Worm (Caenorhabditis elegans) whole organism, L4 larva: ENCODE measurements around the gene ZK1236.1.

Experiments
- D1046.2 ChIP-seq: fragments of 200-800 bp; sonication (Bioruptor generic); IDR thresholded peaks from 2 replicates; pipeline ENCODE4 v1.3.6; 2022; ENCODE audit warnings: missing genetic modification characterization, missing compliant biosample characterization
- F26F4.8 ChIP-seq: fragments of 200-800 bp; sonication (Bioruptor generic); conservative IDR thresholded peaks from 2 replicates; pipeline ENCODE4 v1.3.6; 2022; ENCODE audit warnings: missing genetic modification characterization, missing compliant biosample characterization
- F37D6.2 ChIP-seq: sonication (generic microtip); optimal IDR thresholded peaks from 2 replicates; lab custom pipeline; 2016; ENCODE audit warnings: mild to moderate bottlenecking, missing genetic modification characterization, missing compliant biosample characterization
- F49E8.2 ChIP-seq: sonication (generic microtip); optimal IDR thresholded peaks from 2 replicates; lab custom pipeline; 2016; ENCODE audit warnings: missing compliant biosample characterization, mild to moderate bottlenecking, missing genetic modification characterization, borderline replicate concordance
- T26A8.4 ChIP-seq: fragments of 200-800 bp; sonication (Bioruptor generic); IDR thresholded peaks from 2 replicates; pipeline ENCODE4 v1.3.6; 2022; ENCODE audit warnings: missing genetic modification characterization, missing compliant biosample characterization
- Y48G9A.11 ChIP-seq: fragments of 200-800 bp; sonication (Bioruptor generic); IDR thresholded peaks from 2 replicates; pipeline ENCODE4 v1.3.6; 2022; ENCODE audit warnings: missing genetic modification reagents, missing genetic modification characterization, missing compliant biosample characterization
- Y5F2A.4 ChIP-seq: fragments of 200-800 bp; sonication (Bioruptor generic); optimal IDR thresholded peaks from 2 replicates; lab custom pipeline; 2018; ENCODE audit warnings: mild to moderate bottlenecking, missing genetic modification characterization, missing compliant biosample characterization
- ZK546.5 ChIP-seq, 2 experiments: sonication (generic microtip); optimal IDR thresholded peaks; 2 replicates each; lab custom pipeline; 2017; ENCODE audit warnings: missing biosample characterization in 2 of 2, missing genetic modification characterization in 2 of 2
- aha-1 ChIP-seq: fragments of 150-350 bp; peaks from one replicate; lab custom pipeline; 2014; ENCODE audit warnings: missing biosample characterization, missing genetic modification characterization
- ama-1 ChIP-seq: fragments of 150-350 bp; optimal IDR thresholded peaks from 2 replicates; lab custom pipeline; 2014; ENCODE audit warnings: inconsistent platforms, mixed read lengths
- ceh-20 ChIP-seq: fragments of 200-800 bp; sonication (Bioruptor generic); IDR thresholded peaks from 2 replicates; pipeline ENCODE4 v1.3.6; 2022; ENCODE audit warnings: missing genetic modification reagents, missing genetic modification characterization, missing compliant biosample characterization
- ceh-28 ChIP-seq: fragments of 150-350 bp; optimal IDR thresholded peaks from 2 replicates; lab custom pipeline; 2014; ENCODE audit warnings: missing biosample characterization, missing genetic modification reagents, missing genetic modification characterization
- ceh-82 ChIP-seq: sonication (generic microtip); optimal IDR thresholded peaks from 2 replicates; lab custom pipeline; 2017; ENCODE audit warnings: missing biosample characterization, missing genetic modification characterization
- cey-2 ChIP-seq: sonication (generic microtip); optimal IDR thresholded peaks from 3 replicates; lab custom pipeline; 2017; ENCODE audit warnings: missing genetic modification characterization, mild to moderate bottlenecking, missing compliant biosample characterization, antibody characterized with exemption, borderline replicate concordance; ENCODE audit not compliant: insufficient read depth
- ctbp-1 ChIP-seq: fragments of 200-800 bp; sonication (Bioruptor generic); IDR thresholded peaks from 2 replicates; pipeline ENCODE4 v1.3.6; 2022; ENCODE audit warnings: missing genetic modification reagents, missing genetic modification characterization, missing compliant biosample characterization
- daf-16 ChIP-seq, 3 experiments: sonication (generic microtip); optimal IDR thresholded peaks; 2 replicates each; lab custom pipeline; 2016 to 2017; ENCODE audit warnings: missing genetic modification characterization in 3 of 3, missing genetic modification reagents in 3 of 3, mild to moderate bottlenecking in 2 of 3, missing compliant biosample characterization in 2 of 3, missing biosample characterization in 1 of 3, moderate library complexity in 1 of 3
- dmd-6 ChIP-seq: fragments of 200-800 bp; sonication (Bioruptor generic); IDR thresholded peaks from 2 replicates; pipeline ENCODE4 v1.3.6; 2022; ENCODE audit warnings: missing genetic modification reagents, missing genetic modification characterization, missing compliant biosample characterization
- dmd-8 ChIP-seq: fragments of 200-800 bp; sonication (Bioruptor generic); IDR thresholded peaks from 2 replicates; pipeline ENCODE4 v1.3.6; 2022; ENCODE audit warnings: missing genetic modification characterization, missing compliant biosample characterization
- dpl-1 ChIP-seq: fragments of 150-350 bp; optimal IDR thresholded peaks from 2 replicates; lab custom pipeline; 2014; ENCODE audit warnings: missing biosample characterization, missing genetic modification reagents, missing genetic modification characterization
- fkh-10 ChIP-seq: fragments of 150-350 bp; optimal IDR thresholded peaks from 2 replicates; lab custom pipeline; 2014; ENCODE audit warnings: missing biosample characterization, missing genetic modification reagents, missing genetic modification characterization
- gei-8 ChIP-seq: fragments of 200-800 bp; sonication (Bioruptor generic); optimal IDR thresholded peaks from 2 replicates; lab custom pipeline; 2018; ENCODE audit warnings: mild to moderate bottlenecking, missing genetic modification characterization, missing compliant biosample characterization
- lin-1 ChIP-seq: fragments of 200-800 bp; sonication (Bioruptor generic); IDR thresholded peaks from 2 replicates; pipeline ENCODE4 v1.3.6; 2022; ENCODE audit warnings: missing genetic modification reagents, missing genetic modification characterization, missing compliant biosample characterization
- lin-13 ChIP-seq: fragments of 150-350 bp; optimal IDR thresholded peaks from 2 replicates; lab custom pipeline; 2014; ENCODE audit warnings: missing biosample characterization, missing genetic modification reagents, missing genetic modification characterization
- lin-29 ChIP-seq: fragments of 200-800 bp; sonication (Bioruptor generic); IDR thresholded peaks from 2 replicates; pipeline ENCODE4 v1.3.6; 2022; ENCODE audit warnings: missing genetic modification reagents, missing genetic modification characterization, missing compliant biosample characterization
- lin-38 ChIP-seq: fragments of 200-800 bp; sonication (Bioruptor generic); IDR thresholded peaks from 2 replicates; pipeline ENCODE4 v1.3.6; 2022; ENCODE audit warnings: missing genetic modification reagents, missing genetic modification characterization, missing compliant biosample characterization
- lir-3 ChIP-seq: sonication (generic microtip); optimal IDR thresholded peaks from 2 replicates; lab custom pipeline; 2016; ENCODE audit warnings: mild to moderate bottlenecking, missing genetic modification characterization, missing compliant biosample characterization
- lsy-2 ChIP-seq, 2 experiments: fragments of 150-350 bp in 1 of 2; sonication (generic microtip) in 1 of 2; optimal IDR thresholded peaks; 2 replicates each; lab custom pipeline; 2014 to 2017; ENCODE audit warnings: missing biosample characterization in 2 of 2, missing genetic modification characterization in 2 of 2
- madf-5 ChIP-seq, 2 experiments: fragments of 200-800 bp; sonication (Bioruptor generic); IDR thresholded peaks; 2 replicates each; pipeline ENCODE4 v1.3.6; 2022; ENCODE audit warnings: missing compliant biosample characterization in 2 of 2, missing genetic modification characterization in 2 of 2
- madf-9 ChIP-seq: fragments of 200-800 bp; sonication (Bioruptor generic); conservative IDR thresholded peaks from 2 replicates; pipeline ENCODE4 v1.3.6; 2022; ENCODE audit warnings: missing genetic modification reagents, missing genetic modification characterization, missing compliant biosample characterization
- mes-2 ChIP-seq: sonication (generic microtip); optimal IDR thresholded peaks from 2 replicates; lab custom pipeline; 2016; ENCODE audit warnings: missing genotype, mild to moderate bottlenecking, missing genetic modification characterization, missing compliant biosample characterization; ENCODE audit not compliant: poor library complexity, severe bottlenecking
- mxl-2 ChIP-seq: fragments of 200-800 bp; sonication (Bioruptor generic); conservative IDR thresholded peaks from 2 replicates; pipeline ENCODE4 v1.3.6; 2022; ENCODE audit warnings: missing genetic modification reagents, missing genetic modification characterization, missing compliant biosample characterization
- nhr-11 ChIP-seq: fragments of 150-350 bp; optimal IDR thresholded peaks from 2 replicates; lab custom pipeline; 2014; ENCODE audit warnings: missing biosample characterization, missing genetic modification characterization
- nhr-25 ChIP-seq: sonication (generic microtip); optimal IDR thresholded peaks from 2 replicates; lab custom pipeline; 2017; ENCODE audit warnings: missing genetic modification characterization, mild to moderate bottlenecking, missing compliant biosample characterization, antibody characterized with exemption, moderate library complexity, borderline replicate concordance; ENCODE audit not compliant: insufficient read depth
- nhr-42 ChIP-seq: fragments of 200-800 bp; sonication (Bioruptor generic); IDR thresholded peaks from 2 replicates; pipeline ENCODE4 v1.3.6; 2022; ENCODE audit warnings: missing genetic modification characterization, missing compliant biosample characterization
- nhr-48 ChIP-seq: sonication (generic microtip); optimal IDR thresholded peaks from 2 replicates; lab custom pipeline; 2016; ENCODE audit warnings: mild to moderate bottlenecking, missing genetic modification characterization, missing compliant biosample characterization
- nhr-6 ChIP-seq: fragments of 150-350 bp; optimal IDR thresholded peaks from 2 replicates; lab custom pipeline; 2014; ENCODE audit warnings: missing biosample characterization, missing genetic modification characterization
- nhr-76 ChIP-seq: fragments of 150-350 bp; optimal IDR thresholded peaks from 2 replicates; lab custom pipeline; 2014; ENCODE audit warnings: missing biosample characterization, missing genetic modification characterization
- nhr-77 ChIP-seq: fragments of 150-350 bp; optimal IDR thresholded peaks from 2 replicates; lab custom pipeline; 2014; ENCODE audit warnings: missing biosample characterization, missing genetic modification characterization
- pqm-1 ChIP-seq: sonication (generic microtip); optimal IDR thresholded peaks from 2 replicates; lab custom pipeline; 2017; ENCODE audit warnings: missing biosample characterization, missing genetic modification characterization
- rbr-2 ChIP-seq: sonication (generic microtip); optimal IDR thresholded peaks from 2 replicates; lab custom pipeline; 2016; ENCODE audit warnings: missing genotype, missing genetic modification characterization, missing compliant biosample characterization
- saeg-2 ChIP-seq: fragments of 200-800 bp; sonication (Bioruptor generic); IDR thresholded peaks from 2 replicates; pipeline ENCODE4 v1.3.6; 2022; ENCODE audit warnings: missing genetic modification reagents, missing genetic modification characterization, missing compliant biosample characterization
- sdz-12 ChIP-seq: fragments of 200-800 bp; sonication (Bioruptor generic); optimal IDR thresholded peaks from 2 replicates; lab custom pipeline; 2018; ENCODE audit warnings: mild to moderate bottlenecking, missing genetic modification characterization, missing compliant biosample characterization
- set-16 ChIP-seq: fragments of 200-800 bp; sonication (Bioruptor generic); IDR thresholded peaks from 2 replicates; pipeline ENCODE4 v1.3.6; 2022; ENCODE audit warnings: missing genetic modification reagents, missing genetic modification characterization, missing compliant biosample characterization
- skn-1 ChIP-seq: fragments of 150-350 bp; optimal IDR thresholded peaks from 2 replicates; lab custom pipeline; 2014; ENCODE audit warnings: missing biosample characterization, missing genetic modification characterization
- snpc-4 ChIP-seq: fragments of 150-350 bp; optimal IDR thresholded peaks from 2 replicates; lab custom pipeline; 2014; ENCODE audit warnings: missing biosample characterization, missing genetic modification characterization
- spr-1 ChIP-seq: sonication (generic microtip); optimal IDR thresholded peaks from 2 replicates; lab custom pipeline; 2016; ENCODE audit warnings: mild to moderate bottlenecking, missing genetic modification characterization, missing compliant biosample characterization
- spr-3 ChIP-seq: fragments of 200-800 bp; sonication (Bioruptor generic); optimal IDR thresholded peaks from 2 replicates; lab custom pipeline; 2018; ENCODE audit warnings: mild to moderate bottlenecking, missing genetic modification characterization, missing compliant biosample characterization
- vab-7 ChIP-seq: fragments of 200-800 bp; sonication (Bioruptor generic); IDR thresholded peaks from 2 replicates; pipeline ENCODE4 v1.3.6; 2022; ENCODE audit warnings: missing genetic modification reagents, missing genetic modification characterization, missing compliant biosample characterization
- zfp-2 ChIP-seq: sonication (generic microtip); optimal IDR thresholded peaks from 2 replicates; lab custom pipeline; 2016; ENCODE audit warnings: mild to moderate bottlenecking, missing genetic modification characterization, missing compliant biosample characterization
- zip-11 ChIP-seq: fragments of 200-800 bp; sonication (Bioruptor generic); IDR thresholded peaks from 2 replicates; pipeline ENCODE4 v1.3.6; 2022; ENCODE audit warnings: missing genetic modification characterization, missing compliant biosample characterization
- ztf-7 ChIP-seq: fragments of 150-350 bp; optimal IDR thresholded peaks from 2 replicates; lab custom pipeline; 2014; ENCODE audit warnings: missing biosample characterization, missing genetic modification characterization

Gene ZK1236.1

ce11 chrIII:8429035-8429434 is at the start of gene ZK1236.1:
Gene ZK1236.1, plus strand, starts transcription at chrIII:8429297.
- TF ChIP-seq Y48G9A.11 (peak; percentile 59; the same call in 1 of the 2 replicates), pqm-1 (no peak), ceh-28 (tag; lab: Kevin White, UChicago) (no peak), ama-1 (lab: Kevin White, UChicago) (no peak), mes-2 (tag; lab: Kevin White, UChicago) (peak; percentile 19), dpl-1 (no peak), F26F4.8 (GFP tag; lab: Robert Waterston, UW) (no peak), T26A8.4 (GFP tag; lab: Robert Waterston, UW) (no peak), zfp-2 (tag; lab: Kevin White, UChicago) (no peak), spr-3 (no peak), gei-8 (GFP tag; lab: Kevin White, UChicago) (no peak), aha-1 (tag; lab: Kevin White, UChicago) (no peak), cey-2 (tag; lab: Kevin White, UChicago) (no peak), nhr-42 (GFP tag; lab: Robert Waterston, UW) (no peak), lin-13 (GFP tag; lab: Kevin White, UChicago) (no peak), nhr-77 (no peak), Y5F2A.4 (no peak), mxl-2 (GFP tag; lab: Robert Waterston, UW) (no peak), lsy-2 (tag; optimal IDR thresholded peaks at IDR 0.05; lab: Kevin White, UChicago) (peak in 1 of 2 experiments; percentile 35), snpc-4 (tag; lab: Kevin White, UChicago) (no peak), nhr-6 (tag; lab: Kevin White, UChicago) (no peak), lin-1 (no peak), ztf-7 (tag; lab: Kevin White, UChicago) (no peak), saeg-2 (GFP tag; lab: Robert Waterston, UW) (no peak), ZK546.5 (tag; optimal IDR thresholded peaks at IDR 0.05; lab: Kevin White, UChicago) (no peak), sdz-12 (no peak), madf-9 (GFP tag; lab: Robert Waterston, UW) (no peak), madf-5 (GFP tag; IDR thresholded peaks at IDR 0.05; lab: Robert Waterston, UW) (no peak), nhr-76 (tag; lab: Kevin White, UChicago) (no peak), dmd-8 (no peak), set-16 (GFP tag; lab: Robert Waterston, UW) (no peak), lir-3 (no peak), ceh-82 (no peak), nhr-48 (tag; lab: Kevin White, UChicago) (no peak), F37D6.2 (tag; lab: Kevin White, UChicago) (no peak), spr-1 (no peak), F49E8.2 (tag; lab: Kevin White, UChicago) (no peak), dmd-6 (GFP tag; lab: Robert Waterston, UW) (no peak), lin-38 (GFP tag; lab: Robert Waterston, UW) (peak; percentile 67), fkh-10 (GFP tag; lab: Kevin White, UChicago) (no peak), D1046.2 (GFP tag; lab: Robert Waterston, UW) (no peak), daf-16 (GFP tag; optimal IDR thresholded peaks at IDR 0.05; lab: Kevin White, UChicago) (no peak), daf-16 (tag; optimal IDR thresholded peaks at IDR 0.05; lab: Kevin White, UChicago) (peak; percentile 24)
- TF ChIP-seq, all 104 proteins: peak for 5

- TF ChIP-seq dpl-1 (no peak), rbr-2 (tag; lab: Kevin White, UChicago) (no peak), ctbp-1 (GFP tag; lab: Robert Waterston, UW) (no peak), ceh-20 (GFP tag; lab: Robert Waterston, UW) (no peak), nhr-11 (tag; lab: Kevin White, UChicago) (no peak), zip-11 (GFP tag; lab: Robert Waterston, UW) (no peak), skn-1 (tag; lab: Kevin White, UChicago) (no peak), D1046.2 (GFP tag; lab: Robert Waterston, UW) (no peak), nhr-25 (tag; lab: Kevin White, UChicago) (no peak), vab-7 (GFP tag; lab: Robert Waterston, UW) (no peak), lin-29 (GFP tag; lab: Robert Waterston, UW) (no peak)
These were observed 48.5 kb upstream of the ZK1236.1 start, which contains the start of gene R05D3.12 for ce11 chrIII:8380645-8381044. Gene R05D3.12, plus strand, starts transcription at chrIII:8380945.
